Fruit fly (Drosophila melanogaster) S2 (cell line): ENCODE results near the gene CanB.

Experiments
- CG8478 ChIP-seq: fragments of >200 bp; optimal IDR thresholded peaks from 2 replicates; lab custom pipeline; 2018
- CTCF ChIP-seq, 2 experiments: fragments of >200 bp; optimal IDR thresholded peaks; 2 replicates each; lab custom pipeline; 2018

dm6 chrX:5293141-5293540 lies 39.2 kb upstream of the CanB start:
- no peak for TF ChIP-seq CTCF (optimal IDR thresholded peaks at IDR 0.05; lab: Kevin White, UChicago)
- no peak for TF ChIP-seq CG8478 (lab: Kevin White, UChicago)
